Worm (Caenorhabditis elegans) whole organism, young adult: Measurements from ENCODE around the gene C39D10.5.

Experiments
- Y53G8AR.9 ChIP-seq: fragments of 200-800 bp; sonication (Bioruptor generic); conservative IDR thresholded peaks from 2 replicates; pipeline ENCODE4 v1.3.6; 2022; ENCODE audit warnings: missing genetic modification reagents, missing genetic modification characterization, missing compliant biosample characterization
- ceh-100 ChIP-seq: fragments of 200-800 bp; sonication (Bioruptor generic); IDR thresholded peaks from 2 replicates; pipeline ENCODE4 v1.3.6; 2022; ENCODE audit warnings: missing genetic modification reagents, missing genetic modification characterization, missing compliant biosample characterization
- efl-1 ChIP-seq: fragments of 150-350 bp; optimal IDR thresholded peaks from 2 replicates; lab custom pipeline; 2014; ENCODE audit warnings: missing biosample characterization, missing genetic modification reagents, missing genetic modification characterization
- lag-1 ChIP-seq: fragments of 200-800 bp; sonication (Bioruptor generic); IDR thresholded peaks from 2 replicates; pipeline ENCODE4 v1.3.6; 2022; ENCODE audit warnings: missing genetic modification reagents, missing genetic modification characterization, missing compliant biosample characterization
- lsl-1 ChIP-seq: fragments of 200-800 bp; sonication (Bioruptor generic); optimal IDR thresholded peaks from 2 replicates; lab custom pipeline; 2018; ENCODE audit warnings: mild to moderate bottlenecking, missing genetic modification characterization, moderate library complexity, missing compliant biosample characterization
- unc-130 ChIP-seq: sonication (generic microtip); optimal IDR thresholded peaks from 2 replicates; lab custom pipeline; 2016; ENCODE audit warnings: missing genetic modification reagents, missing genetic modification characterization, missing compliant biosample characterization

Gene C39D10.5

DNA sequence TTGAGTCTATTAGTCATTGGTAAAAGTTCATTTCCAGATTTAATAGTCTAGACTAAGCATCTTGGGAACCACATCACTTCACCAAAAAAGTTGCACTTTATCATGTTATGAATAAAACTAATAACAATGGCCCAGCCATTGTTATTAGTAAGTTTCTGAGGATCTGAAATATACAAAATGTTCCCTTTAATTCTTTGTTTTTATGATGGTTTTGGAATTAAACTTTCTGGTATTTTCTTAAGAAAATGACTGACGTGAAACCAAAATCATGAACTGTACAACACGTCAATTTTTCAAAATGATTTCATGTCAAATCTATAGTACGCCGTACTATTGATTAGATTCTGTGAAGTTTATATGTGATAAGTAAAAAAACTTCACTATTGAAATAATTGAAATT is 52.2 kb downstream of the C39D10.5 start:
- TF ChIP-seq Y53G8AR.9 (no peak), lsl-1 (GFP tag; lab: Kevin White, UChicago) (no peak), lag-1 (GFP tag; lab: Robert Waterston, UW) (no peak), ceh-100 (GFP tag; lab: Robert Waterston, UW) (no peak), unc-130 (GFP tag; lab: Kevin White, UChicago) (no peak), efl-1 (GFP tag; lab: Kevin White, UChicago) (no peak)
